Worm (Caenorhabditis elegans) whole organism, late embryonic: ENCODE measurements around the gene coa-7.

ENCODE experiments used
- C08G9.2 ChIP-seq: sonication (generic microtip); optimal IDR thresholded peaks from 2 replicates; lab custom pipeline; 2016; ENCODE audit warnings: mild to moderate bottlenecking, missing genetic modification characterization, moderate library complexity, missing compliant biosample characterization
- ama-1 ChIP-seq: fragments of 150-350 bp; optimal IDR thresholded peaks from 2 replicates; lab custom pipeline; 2014
- ceh-18 ChIP-seq: sonication (generic microtip); optimal IDR thresholded peaks from 2 replicates; lab custom pipeline; 2016; ENCODE audit warnings: missing genetic modification characterization, missing compliant biosample characterization
- ceh-2 ChIP-seq: sonication (generic microtip); optimal IDR thresholded peaks from 2 replicates; lab custom pipeline; 2016; ENCODE audit warnings: missing genotype, missing genetic modification characterization, missing compliant biosample characterization
- ceh-48 ChIP-seq: sonication (generic microtip); optimal IDR thresholded peaks from 2 replicates; lab custom pipeline; 2016; ENCODE audit warnings: missing genetic modification characterization, inconsistent platforms, missing compliant biosample characterization
- che-1 ChIP-seq: sonication (generic microtip); optimal IDR thresholded peaks from 2 replicates; lab custom pipeline; 2016; ENCODE audit warnings: mild to moderate bottlenecking, missing genetic modification characterization, missing compliant biosample characterization
- dmd-4 ChIP-seq: sonication (generic microtip); optimal IDR thresholded peaks from 2 replicates; lab custom pipeline; 2016; ENCODE audit warnings: borderline replicate concordance, missing genetic modification characterization, missing compliant biosample characterization
- elt-2 ChIP-seq: sonication (generic microtip); optimal IDR thresholded peaks from 2 replicates; lab custom pipeline; 2016; ENCODE audit warnings: missing genetic modification reagents, missing genetic modification characterization, missing compliant biosample characterization
- eyg-1 ChIP-seq: sonication (generic microtip); optimal IDR thresholded peaks from 2 replicates; lab custom pipeline; 2016; ENCODE audit warnings: missing genotype, missing genetic modification characterization, missing compliant biosample characterization
- hlh-30 ChIP-seq: sonication (generic microtip); optimal IDR thresholded peaks from 2 replicates; lab custom pipeline; 2017; ENCODE audit warnings: antibody characterized with exemption, missing genetic modification characterization, missing compliant biosample characterization; ENCODE audit not compliant: insufficient read depth
- lim-6 ChIP-seq: sonication (generic microtip); optimal IDR thresholded peaks from 2 replicates; lab custom pipeline; 2016; ENCODE audit warnings: missing genetic modification characterization, missing compliant biosample characterization
- madf-2 ChIP-seq: sonication (generic microtip); optimal IDR thresholded peaks from 2 replicates; lab custom pipeline; 2017; ENCODE audit warnings: missing genetic modification characterization, missing compliant biosample characterization
- pag-3 ChIP-seq: sonication (generic microtip); optimal IDR thresholded peaks from 2 replicates; lab custom pipeline; 2016; ENCODE audit warnings: missing compliant biosample characterization, missing genetic modification characterization, borderline replicate concordance
- pat-9 ChIP-seq: fragments of 200-800 bp; sonication (Bioruptor generic); optimal IDR thresholded peaks from 2 replicates; lab custom pipeline; 2018; ENCODE audit warnings: mild to moderate bottlenecking, missing genetic modification characterization, moderate library complexity, missing compliant biosample characterization
- pha-4 ChIP-seq: fragments of 150-350 bp; optimal IDR thresholded peaks from 2 replicates; lab custom pipeline; 2018; ENCODE audit warnings: missing biosample characterization, missing genetic modification reagents, missing genetic modification characterization
- rnt-1 ChIP-seq: sonication (generic microtip); optimal IDR thresholded peaks from 2 replicates; lab custom pipeline; 2016; ENCODE audit warnings: missing genetic modification characterization, missing compliant biosample characterization
- sox-4 ChIP-seq: sonication (generic microtip); optimal IDR thresholded peaks from 2 replicates; lab custom pipeline; 2017; ENCODE audit warnings: mild to moderate bottlenecking, missing genetic modification characterization, inconsistent platforms, missing compliant biosample characterization
- tbx-7 ChIP-seq: sonication (generic microtip); optimal IDR thresholded peaks from 2 replicates; lab custom pipeline; 2016; ENCODE audit warnings: missing genotype, missing genetic modification characterization, missing compliant biosample characterization
- unc-3 ChIP-seq, 2 experiments: fragments of 200-800 bp in 1 of 2; sonication (Bioruptor generic) in 1 of 2; sonication (generic microtip) in 1 of 2; conservative IDR thresholded peaks in 1 of 2; optimal IDR thresholded peaks in 1 of 2; 2 replicates each; pipeline versions ENCODE4 v1.3.6 to Lab custom; 2016 to 2022; ENCODE audit warnings: missing compliant biosample characterization in 2 of 2, missing genetic modification characterization in 2 of 2, missing genetic modification reagents in 1 of 2

The coa-7 gene

ce11 chrII:11602387-11602960 is 48.5 kb downstream of the coa-7 start (continued):
- TF ChIP-seq pha-4 (tag; lab: Kevin White, UChicago) = no peak
- peak; percentile 27 for TF ChIP-seq ceh-18

- no peak for TF ChIP-seq che-1
- TF ChIP-seq madf-2 (tag; lab: Kevin White, UChicago) = no peak
- TF ChIP-seq lim-6 (tag; lab: Kevin White, UChicago) = no peak
- no peak for TF ChIP-seq ama-1 (lab: Kevin White, UChicago)
- TF ChIP-seq sox-4 (tag; lab: Kevin White, UChicago) = no peak
- no peak for TF ChIP-seq ceh-2 (tag; lab: Kevin White, UChicago)
- TF ChIP-seq unc-3 (GFP tag; conservative IDR thresholded peaks at IDR 0.05; lab: Robert Waterston, UW) = no peak
- no peak for TF ChIP-seq unc-3 (tag; optimal IDR thresholded peaks at IDR 0.05; lab: Kevin White, UChicago)
- TF ChIP-seq pag-3 = no peak
- no peak for TF ChIP-seq eyg-1 (tag; lab: Kevin White, UChicago)
- no peak for TF ChIP-seq tbx-7
- TF ChIP-seq dmd-4 (tag; lab: Kevin White, UChicago) = no peak
- TF ChIP-seq C08G9.2 (tag; lab: Kevin White, UChicago) = no peak
Observed at ce11 chrII:11600711-11601110, 50.2 kb downstream of the coa-7 start, which contains the start of gene F07A11.4. F07A11.4 (plus strand) TSS chrII:11601011.

- TF ChIP-seq rnt-1 (tag; lab: Kevin White, UChicago) (no peak), elt-2 (tag; lab: Kevin White, UChicago) (peak; percentile 3), ceh-48 (no peak), hlh-30 (no peak), pat-9 (no peak)
Observed at ce11 chrII:11599751-11600150, 51.2 kb downstream of the coa-7 start, which contains the start of gene npp-5. npp-5 (minus strand) TSS chrII:11599809.
